Worm (Caenorhabditis elegans) whole organism, dauer: ENCODE data around the gene srh-139.
"Not testable (repeated sequence)": the region's sequence is repeated elsewhere in the genome, so short reads cannot be mapped to it uniquely, and the experiment has no call there.

ENCODE experiments used
- unc-62 ChIP-seq: sonication (generic microtip); optimal IDR thresholded peaks from 2 replicates; lab custom pipeline; 2017; ENCODE audit warnings: missing biosample characterization, missing genetic modification reagents, missing genetic modification characterization

srh-139 gene

DNA sequence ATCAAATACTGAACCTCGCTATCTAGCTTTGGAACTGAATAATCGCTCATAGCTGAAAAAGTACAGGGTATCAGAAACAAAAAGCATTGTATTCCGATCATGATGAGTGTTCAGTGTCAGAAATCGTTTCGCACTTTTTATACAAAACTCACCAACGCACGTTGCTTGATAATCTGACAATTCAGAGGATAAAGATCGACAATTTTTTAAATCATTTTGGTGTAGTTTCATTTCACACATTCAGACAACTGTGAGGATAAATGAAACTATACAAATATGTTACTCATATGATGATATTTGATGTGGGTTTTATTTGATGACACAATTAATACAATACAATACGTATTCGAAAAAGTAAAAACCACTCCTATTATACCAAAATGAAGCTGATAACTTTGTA lies 737 bp upstream of the srh-139 start, which contains the start of gene F57E7.2:
TSS of gene F57E7.2 (minus strand) at position 101 of the 400 bp plus-strand sequence.
- TF ChIP-seq unc-62: no peak

DNA sequence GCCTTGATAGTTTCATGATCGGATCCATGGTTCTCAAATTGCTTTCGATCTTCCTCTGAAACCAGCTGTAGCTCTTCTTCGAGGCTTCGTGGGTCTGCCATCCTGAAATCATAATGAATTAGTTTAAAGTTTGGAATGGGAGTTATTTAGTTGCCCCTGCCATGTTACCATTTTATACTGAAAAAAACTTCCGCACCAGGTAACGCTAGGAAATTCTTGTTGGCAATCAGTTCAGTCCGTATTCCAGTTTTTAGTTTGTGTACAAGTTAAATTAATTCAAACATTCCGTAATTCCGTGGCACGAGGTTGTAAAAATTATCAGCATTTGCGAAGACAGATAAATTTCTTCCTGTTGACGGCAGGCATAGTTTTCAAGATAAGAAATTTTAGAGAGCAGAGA lies 3.7 kb downstream of the srh-139 start, which contains the start of gene Y32B12A.5:
TSS of gene Y32B12A.5 (minus strand) at position 101 of the 400 bp plus-strand sequence.
- no peak for TF ChIP-seq unc-62

DNA sequence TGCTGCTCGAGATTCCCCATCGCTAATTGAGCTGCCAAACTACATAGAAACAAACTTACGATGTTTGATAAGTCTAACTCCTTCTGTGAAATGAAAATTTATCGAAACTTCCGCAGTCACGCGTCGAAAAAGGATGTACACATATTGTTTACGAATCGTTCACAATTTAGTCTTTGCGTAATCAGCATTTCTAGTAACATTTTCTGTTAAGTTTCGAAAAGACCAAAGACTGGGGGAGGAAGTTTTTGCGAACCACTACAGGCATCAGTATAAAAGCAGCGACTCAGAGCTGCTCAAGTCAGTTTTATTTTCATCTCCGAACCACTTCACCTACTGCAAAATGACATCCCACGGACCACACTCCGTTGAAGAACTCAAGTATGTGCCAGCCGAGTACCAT lies 4.4 kb downstream of the srh-139 start, which contains the start of gene sqst-4:
TSS of gene sqst-4 (plus strand) at position 301 of the 400 bp plus-strand sequence.
- TF ChIP-seq unc-62: no peak

DNA sequence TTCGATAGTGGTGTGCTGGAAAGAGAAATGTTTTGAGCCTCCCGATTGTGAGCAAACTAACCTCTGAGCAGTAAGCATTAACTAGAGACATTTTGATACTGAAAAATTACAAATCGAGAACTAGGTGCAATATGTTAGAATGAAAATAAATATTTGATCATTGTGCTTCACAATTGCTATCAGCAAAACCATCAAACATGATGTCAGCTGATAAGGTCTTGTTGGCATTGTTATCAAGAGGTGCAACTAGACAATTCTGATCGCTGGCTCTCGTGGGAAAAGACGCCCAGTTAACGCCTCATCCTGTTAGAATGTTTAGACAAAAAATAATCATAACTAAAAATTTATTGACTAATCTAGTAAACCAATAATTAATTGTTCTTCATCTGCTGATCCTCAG lies 10.6 kb downstream of the srh-139 start, which contains the start of gene comt-2:
TSS of gene comt-2 (minus strand) at position 131 of the 400 bp plus-strand sequence.
- TF ChIP-seq unc-62: no peak

DNA sequence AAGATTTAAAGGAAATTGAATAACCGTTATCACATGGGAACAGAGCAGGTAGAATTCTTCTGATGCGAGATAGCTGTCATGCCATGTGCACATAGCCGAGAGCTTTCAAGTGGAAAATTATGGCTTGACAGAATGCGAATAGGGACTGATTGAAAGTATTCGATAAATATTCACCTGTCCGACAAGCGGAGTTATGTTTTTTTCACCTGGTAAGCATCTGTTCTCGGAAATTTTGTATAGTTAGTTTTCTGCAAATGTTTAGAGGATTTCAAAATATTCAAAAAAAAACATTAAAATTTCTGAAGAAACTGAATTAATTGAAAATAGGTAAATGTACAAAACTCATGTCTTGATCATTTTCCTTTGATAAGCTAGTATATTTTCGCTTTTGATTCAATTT lies 13.7 kb downstream of the srh-139 start, which contains the start of gene srh-136:
TSS of gene srh-136 (minus strand) at position 93 of the 400 bp plus-strand sequence.
- TF ChIP-seq unc-62: no peak

DNA sequence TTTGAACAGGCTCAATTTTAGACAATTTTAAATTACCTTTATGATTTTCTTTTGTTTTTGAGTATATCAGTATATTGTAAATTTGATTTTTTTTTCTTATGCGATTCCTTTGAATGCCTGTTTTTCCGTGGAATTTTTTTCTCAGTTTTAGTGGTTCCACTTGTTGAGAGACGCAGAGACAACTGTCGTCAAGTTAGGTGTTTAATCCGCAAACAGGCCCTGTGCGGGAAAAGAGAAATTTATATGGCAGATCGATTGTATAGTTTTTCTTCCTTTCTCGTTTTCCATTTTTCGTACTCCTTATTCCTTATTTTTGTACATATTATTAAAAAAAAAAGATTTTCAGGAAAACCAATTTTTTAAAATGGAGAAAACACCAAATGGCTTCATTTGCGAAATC lies 15.2 kb downstream of the srh-139 start, which contains the start of gene F36D3.1:
TSS of gene F36D3.1 (plus strand) at position 347 of the 400 bp plus-strand sequence.
- no peak for TF ChIP-seq unc-62

DNA sequence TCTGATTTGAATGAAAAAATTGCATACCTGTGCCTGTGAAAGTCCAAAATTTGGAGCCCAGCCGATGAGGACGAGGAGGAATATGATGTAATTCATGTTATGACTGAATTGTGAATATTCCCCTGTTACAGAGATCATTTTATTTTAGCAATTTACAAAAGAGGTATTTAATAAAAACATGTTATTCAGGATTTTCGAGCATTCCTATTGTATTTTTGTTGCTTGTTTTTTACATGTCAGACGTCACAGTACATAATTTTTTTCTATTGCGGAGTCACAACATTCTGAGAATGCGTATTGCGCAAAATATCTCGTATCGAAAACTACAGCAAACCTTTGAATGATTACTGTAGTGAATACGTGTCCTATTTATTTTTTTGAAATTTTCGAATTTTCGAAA lies 19.4 kb downstream of the srh-139 start, which contains the start of gene F36D3.14:
TSS of gene F36D3.14 (minus strand) at position 101 of the 400 bp plus-strand sequence.
- TF ChIP-seq unc-62: no peak

DNA sequence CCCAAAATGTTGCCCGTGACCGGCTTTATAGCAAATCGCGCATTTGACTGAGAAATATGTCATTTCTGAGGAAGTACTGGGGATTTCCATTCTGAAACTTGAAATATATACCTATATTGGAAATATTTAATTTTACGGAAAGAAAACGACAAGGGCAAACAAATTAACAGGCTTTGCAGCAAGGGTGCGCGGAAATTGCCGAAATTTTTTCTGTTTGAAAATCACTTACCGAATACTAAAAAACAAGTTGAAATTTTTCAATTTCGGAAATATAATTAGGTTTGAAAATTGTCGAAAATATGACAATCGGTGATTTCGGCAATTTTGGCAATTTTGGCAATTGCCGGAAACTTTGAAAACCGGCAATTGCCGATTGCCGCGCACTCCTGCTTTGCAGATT lies 22.0 kb downstream of the srh-139 start, which contains the start of gene nhr-54:
TSS of gene nhr-54 (minus strand) at position 101 of the 400 bp plus-strand sequence.
- TF ChIP-seq unc-62: no peak

DNA sequence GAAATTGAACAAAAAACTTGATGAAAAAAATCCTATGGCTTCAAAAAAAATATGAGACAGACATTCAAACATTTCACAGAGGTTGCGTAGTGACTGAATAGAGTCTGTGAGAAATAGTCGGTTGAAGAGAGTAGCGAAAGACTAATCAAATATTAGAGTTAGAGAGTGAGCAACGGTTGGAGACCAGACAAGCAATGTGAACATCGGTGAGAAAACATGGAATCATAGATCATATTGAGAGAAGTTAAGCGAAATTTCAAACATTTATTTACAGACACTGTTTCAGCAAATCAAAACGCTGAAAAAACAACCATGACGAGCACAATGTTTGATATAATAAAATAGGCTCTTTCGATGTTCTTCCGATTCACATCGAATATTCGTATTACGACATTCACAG lies 22.9 kb downstream of the srh-139 start:
- TF ChIP-seq unc-62: no peak

DNA sequence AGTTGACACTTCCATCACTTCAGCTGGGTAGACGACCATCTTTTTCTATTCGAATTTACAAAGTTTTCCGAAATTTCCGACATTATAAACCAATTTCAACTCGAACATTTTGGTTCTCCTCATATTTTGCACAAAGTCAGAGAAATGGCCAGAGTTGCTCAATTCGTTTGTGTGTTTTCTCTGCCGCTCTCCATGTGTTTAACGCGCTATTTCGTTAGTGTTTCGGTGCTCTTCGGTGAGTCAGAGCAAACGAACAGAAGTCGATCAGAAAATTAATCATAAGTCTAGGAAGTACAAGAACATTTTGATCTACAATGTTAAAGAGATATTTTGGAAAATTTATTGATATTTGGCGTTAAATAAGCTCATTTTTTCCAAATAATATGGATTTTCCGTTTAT lies 24.9 kb downstream of the srh-139 start, which contains the start of gene srr-3:
TSS of gene srr-3 (minus strand) at position 101 of the 400 bp plus-strand sequence.
- no peak for TF ChIP-seq unc-62

DNA sequence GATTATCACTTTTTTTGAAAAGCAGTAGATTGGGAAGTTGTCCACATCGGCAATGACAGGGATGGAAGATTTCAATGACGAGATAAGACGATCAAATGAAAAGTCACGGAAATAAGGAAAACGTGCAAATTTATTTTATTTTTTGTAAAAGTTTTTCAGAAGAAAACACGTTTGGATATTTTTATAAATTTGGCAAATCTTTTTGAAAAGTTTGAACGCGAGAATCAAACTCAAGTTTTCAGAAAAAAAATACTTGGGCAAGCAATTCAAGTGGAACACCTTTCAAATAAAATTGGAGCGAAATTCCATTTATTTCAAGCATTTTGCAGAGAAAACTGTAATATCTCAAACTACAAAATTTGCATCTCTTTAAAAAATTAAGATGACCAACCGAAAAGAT lies 31.4 kb downstream of the srh-139 start, which contains the start of gene F36D3.5:
TSS of gene F36D3.5 (minus strand) at position 101 of the 400 bp plus-strand sequence.
- TF ChIP-seq unc-62: not testable (repeated sequence)

DNA sequence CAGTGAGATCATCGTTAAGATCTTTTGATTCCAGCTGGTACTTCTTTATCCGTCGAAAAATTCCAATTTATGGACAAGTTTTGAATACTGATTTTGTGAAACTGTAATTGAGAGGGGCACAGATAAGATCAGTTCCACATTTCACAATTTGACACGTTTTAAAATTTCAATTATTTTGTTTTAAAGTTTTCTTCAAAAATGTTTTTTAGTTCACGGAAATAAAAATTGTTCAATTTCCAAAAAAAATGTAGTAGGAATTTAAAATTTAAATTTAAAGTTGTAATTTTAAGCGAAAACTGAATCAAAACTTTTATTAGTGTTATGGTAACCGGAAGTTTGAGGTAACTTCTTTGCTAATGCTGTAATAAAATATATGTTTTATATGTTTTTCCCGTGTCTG lies 33.8 kb downstream of the srh-139 start, which contains the start of gene F36D3.4:
TSS of gene F36D3.4 (minus strand) at position 101 of the 400 bp plus-strand sequence.
- no peak for TF ChIP-seq unc-62

DNA sequence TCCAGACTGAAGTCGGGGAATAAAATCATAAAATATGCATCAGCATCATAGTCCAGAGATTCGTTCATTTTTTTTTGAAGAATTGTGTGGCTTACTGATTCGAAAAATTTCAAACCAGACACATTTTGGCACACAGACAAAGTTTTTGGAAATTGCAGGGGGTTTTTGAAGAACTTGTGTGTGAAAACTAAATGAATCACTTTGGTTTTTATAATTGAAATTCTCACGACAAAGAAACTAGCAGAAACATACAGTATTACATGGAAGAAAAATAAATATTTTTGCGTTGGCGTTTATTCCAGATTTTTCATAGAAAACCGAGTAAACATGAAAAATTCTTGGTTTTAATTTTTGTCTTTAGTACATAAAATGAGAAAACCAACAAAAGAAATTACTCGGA lies 38.5 kb downstream of the srh-139 start, which contains the start of gene srw-34:
TSS of gene srw-34 (minus strand) at position 101 of the 400 bp plus-strand sequence.
- TF ChIP-seq unc-62: no peak

DNA sequence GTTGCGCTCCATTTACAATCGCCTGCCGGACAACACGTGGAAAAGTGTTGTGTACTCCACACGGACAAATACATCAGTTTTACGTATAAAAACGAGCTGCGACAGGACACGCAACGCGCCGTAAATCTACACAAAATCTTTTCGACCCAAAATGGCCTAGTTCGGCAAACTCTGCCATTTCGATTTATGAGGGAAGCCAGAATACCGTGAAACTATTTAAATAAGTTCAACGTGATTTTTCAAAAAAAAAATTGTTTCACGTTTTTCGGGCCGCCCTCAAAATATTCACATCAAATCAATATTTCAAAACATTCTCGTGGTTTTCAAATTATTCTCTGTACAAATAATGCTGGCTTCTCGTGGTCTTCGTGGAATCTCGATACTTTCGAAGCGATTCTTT lies 43.1 kb downstream of the srh-139 start, which contains the start of gene F36D3.8:
TSS of gene F36D3.8 (plus strand) at position 301 of the 400 bp plus-strand sequence.
- no peak for TF ChIP-seq unc-62

DNA sequence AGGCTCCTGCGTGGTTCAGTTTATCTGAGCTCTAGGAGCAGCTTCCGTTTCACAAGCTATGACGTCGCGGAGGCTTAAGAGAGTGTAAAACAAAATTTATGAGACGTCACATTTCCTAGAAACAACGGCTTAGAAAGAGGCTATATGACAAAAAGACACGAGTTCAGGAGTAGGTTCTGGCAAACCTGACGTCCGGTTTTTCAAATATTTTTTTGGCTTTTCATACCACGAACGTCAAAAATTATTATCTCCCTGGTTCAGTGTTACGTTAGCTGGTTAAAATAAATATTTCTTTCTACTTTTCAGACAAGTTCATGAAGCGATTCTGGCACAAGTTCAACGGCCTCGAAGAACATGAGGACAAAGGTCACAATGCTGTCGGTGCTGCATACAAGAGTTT lies 44.0 kb downstream of the srh-139 start, which contains the start of gene F36D3.16:
TSS of gene F36D3.16 (plus strand) at position 301 of the 400 bp plus-strand sequence.
- TF ChIP-seq unc-62: no peak

DNA sequence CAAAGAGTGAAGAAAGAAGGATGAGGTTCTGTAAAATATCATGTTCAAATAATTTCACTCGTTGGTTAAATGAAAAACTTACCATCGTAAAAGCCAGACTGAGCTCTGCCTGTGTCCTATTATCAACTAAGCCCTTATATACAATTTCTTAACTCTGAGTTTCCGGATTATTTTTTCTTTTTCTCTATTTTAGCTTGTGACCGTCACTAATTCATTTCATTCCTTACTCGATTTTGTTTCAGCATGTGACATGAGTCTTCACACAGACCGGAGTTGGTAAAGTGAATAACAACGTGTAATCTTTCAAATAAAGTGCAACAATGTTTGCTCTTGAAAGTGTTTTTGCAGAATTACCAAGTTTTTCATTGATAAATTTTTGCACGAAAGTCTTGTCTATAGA lies 50.2 kb downstream of the srh-139 start, which contains the start of gene cpr-2:
TSS of gene cpr-2 (minus strand) at position 101 of the 400 bp plus-strand sequence.
- no peak for TF ChIP-seq unc-62
